Worm (Caenorhabditis elegans): ENCODE results near the gene W10G11.1.

DNA sequence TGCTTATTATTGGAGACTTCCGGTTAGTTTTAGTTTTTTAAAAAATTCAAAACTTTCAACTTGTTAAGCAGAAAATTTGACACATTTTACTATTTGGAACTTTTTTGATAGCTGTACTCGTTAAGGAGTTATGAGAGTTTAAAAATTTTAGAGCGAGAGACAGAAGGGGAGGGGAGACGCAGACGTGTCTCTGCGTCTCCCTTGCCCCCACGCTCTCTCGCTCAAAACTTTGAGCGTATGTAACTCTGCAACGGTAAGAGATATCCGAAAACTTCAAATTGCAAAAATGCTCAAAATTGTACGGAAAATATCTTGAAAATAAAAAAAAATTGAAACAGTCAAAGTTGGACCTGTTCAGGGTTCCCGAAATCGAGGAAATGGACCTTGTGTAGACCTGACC, 44.3 kb downstream of the W10G11.1 start:
- TF ChIP-seq nhr-237 (tag; optimal IDR thresholded peaks at IDR 0.05), result no peak
- TF ChIP-seq fos-1 (tag; optimal IDR thresholded peaks at IDR 0.05), result no peak
- TF ChIP-seq unc-30 (tag; optimal IDR thresholded peaks at IDR 0.05), result no peak

Data from whole organism, L1 larva.